Fruit fly (Drosophila melanogaster) whole organism, wandering third instar larva: ENCODE results near the gene Arfrp1.

Experiments used
- Abd-B ChIP-seq: fragments of >200 bp; optimal IDR thresholded peaks from 2 replicates; lab custom pipeline; 2017; ENCODE audit warnings: missing biosample characterization, missing genetic modification characterization
- CG32264 ChIP-seq: fragments of 200-800 bp; sonication (Bioruptor generic); optimal IDR thresholded peaks from 2 replicates; lab custom pipeline; 2016; ENCODE audit warnings: missing biosample characterization, missing genetic modification characterization
- CG9705 ChIP-seq: fragments of 200-800 bp; sonication (Bioruptor generic); optimal IDR thresholded peaks from 2 replicates; lab custom pipeline; 2018; ENCODE audit warnings: missing biosample characterization, mild to moderate bottlenecking, missing genetic modification characterization
- CrebA ChIP-seq: fragments of 200-800 bp; sonication (Bioruptor generic); optimal IDR thresholded peaks from 2 replicates; lab custom pipeline; 2016; ENCODE audit warnings: missing biosample characterization, mild to moderate bottlenecking, missing genetic modification characterization, borderline replicate concordance
- Dfd ChIP-seq: fragments of >200 bp; optimal IDR thresholded peaks from 2 replicates; lab custom pipeline; 2017; ENCODE audit warnings: missing biosample characterization, missing genetic modification characterization
- Dif ChIP-seq: fragments of 200-275, 200-300 bp; sonication (Bioruptor generic); optimal IDR thresholded peaks from 2 replicates; lab custom pipeline; 2018; ENCODE audit warnings: missing biosample characterization, missing genetic modification characterization; ENCODE audit not compliant: partially characterized antibody
- GATAd ChIP-seq: sonication (Bioruptor generic); optimal IDR thresholded peaks from 2 replicates; lab custom pipeline; 2016; ENCODE audit warnings: missing biosample characterization, missing genetic modification characterization
- Hnf4 ChIP-seq: fragments of 200-800 bp; sonication (Bioruptor generic); optimal IDR thresholded peaks from 2 replicates; lab custom pipeline; 2016; ENCODE audit warnings: missing biosample characterization, mild to moderate bottlenecking, missing genetic modification characterization
- Hr83 ChIP-seq: fragments of 200-300 bp; sonication (Bioruptor generic); optimal IDR thresholded peaks from 2 replicates; lab custom pipeline; 2016; ENCODE audit warnings: missing biosample characterization, mild to moderate bottlenecking, missing genetic modification characterization, moderate library complexity; ENCODE audit not compliant: poor library complexity, severe bottlenecking
- N ChIP-seq: fragments of >200 bp; optimal IDR thresholded peaks from 2 replicates; lab custom pipeline; 2018; ENCODE audit warnings: missing biosample characterization, missing external identifiers, missing genetic modification characterization
- OdsH ChIP-seq: fragments of 200-800 bp; sonication (Bioruptor generic); optimal IDR thresholded peaks from 2 replicates; lab custom pipeline; 2016; ENCODE audit warnings: missing biosample characterization, mild to moderate bottlenecking, missing genetic modification characterization
- Rel ChIP-seq, 2 experiments: fragments of 200-800 bp; sonication (Bioruptor generic) in 1 of 2; optimal IDR thresholded peaks; 2 replicates in 1 of 2; 3 replicates in 1 of 2; lab custom pipeline; 2016 to 2019; ENCODE audit warnings: mild to moderate bottlenecking in 2 of 2, missing biosample characterization in 2 of 2, missing genetic modification characterization in 2 of 2, moderate library complexity in 1 of 2
- Sp1 ChIP-seq: fragments of 200-800 bp; sonication (Bioruptor generic); optimal IDR thresholded peaks from 3 replicates; lab custom pipeline; 2019; ENCODE audit warnings: missing biosample characterization, mild to moderate bottlenecking, missing genetic modification characterization, moderate library complexity
- br ChIP-seq: fragments of 200-800 bp; sonication (Bioruptor generic); optimal IDR thresholded peaks from 2 replicates; lab custom pipeline; 2016; ENCODE audit warnings: missing biosample characterization, missing genetic modification characterization
- brk ChIP-seq: fragments of 200-800 bp; sonication (Bioruptor generic); optimal IDR thresholded peaks from 2 replicates; lab custom pipeline; 2016; ENCODE audit warnings: missing biosample characterization, mild to moderate bottlenecking, missing genetic modification characterization
- dmrt93B ChIP-seq: fragments of 200-800 bp; sonication (Bioruptor generic); optimal IDR thresholded peaks from 2 replicates; lab custom pipeline; 2018; ENCODE audit warnings: missing biosample characterization, mild to moderate bottlenecking, missing genetic modification characterization
- dsf ChIP-seq: sonication (Bioruptor generic); optimal IDR thresholded peaks from 2 replicates; lab custom pipeline; 2016; ENCODE audit warnings: missing biosample characterization, missing genetic modification characterization, borderline replicate concordance
- ey ChIP-seq: fragments of 200-800 bp; sonication (Bioruptor generic); optimal IDR thresholded peaks from 2 replicates; lab custom pipeline; 2016; ENCODE audit warnings: missing biosample characterization, missing genetic modification characterization
- fru ChIP-seq: fragments of 200-800 bp; sonication (Bioruptor generic); optimal IDR thresholded peaks from 3 replicates; lab custom pipeline; 2016; ENCODE audit warnings: missing biosample characterization, mild to moderate bottlenecking, missing genetic modification characterization
- h ChIP-seq: fragments of 200-800 bp; sonication (Bioruptor generic); optimal IDR thresholded peaks from 3 replicates; lab custom pipeline; 2016; ENCODE audit warnings: missing biosample characterization, mild to moderate bottlenecking, missing genetic modification characterization
- jim ChIP-seq: fragments of 175-275, 200-325 bp; sonication (Bioruptor generic); optimal IDR thresholded peaks from 2 replicates; lab custom pipeline; 2016; ENCODE audit warnings: missing biosample characterization, mild to moderate bottlenecking, missing genetic modification characterization
- lola ChIP-seq: fragments of >200 bp; optimal IDR thresholded peaks from 2 replicates; lab custom pipeline; 2017; ENCODE audit warnings: missing biosample characterization, missing genetic modification characterization
- pan ChIP-seq: fragments of >200 bp; optimal IDR thresholded peaks from 2 replicates; lab custom pipeline; 2017
- psq ChIP-seq: fragments of 200-800 bp; sonication (Bioruptor generic); optimal IDR thresholded peaks from 3 replicates; lab custom pipeline; 2017; ENCODE audit warnings: missing biosample characterization, mild to moderate bottlenecking, missing genetic modification characterization, moderate library complexity
- sv ChIP-seq: fragments of 200-800 bp; sonication (Bioruptor generic); optimal IDR thresholded peaks from 3 replicates; lab custom pipeline; 2016; ENCODE audit warnings: missing biosample characterization, missing genetic modification characterization
- tai ChIP-seq: sonication (Bioruptor generic); optimal IDR thresholded peaks from 2 replicates; lab custom pipeline; 2016; ENCODE audit warnings: missing biosample characterization, missing genetic modification characterization

Gene Arfrp1

DNA sequence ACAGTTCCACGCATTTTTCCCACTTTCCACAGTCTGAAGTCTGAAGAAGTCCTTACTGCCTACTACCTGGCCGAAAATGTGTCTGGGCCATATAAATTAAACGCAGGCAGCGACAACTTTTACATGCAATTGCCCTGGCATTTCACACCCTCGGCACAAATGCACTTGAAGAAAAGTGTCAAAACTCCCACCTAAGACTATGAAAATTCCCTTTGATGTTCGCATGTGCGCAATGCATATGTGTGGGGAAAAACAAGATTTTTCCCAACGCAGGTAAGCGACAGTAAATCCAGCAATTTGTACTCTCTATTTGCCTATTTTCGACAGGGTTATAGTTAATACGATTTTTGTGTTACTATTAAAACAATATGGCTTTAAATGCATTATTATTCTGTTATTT, 22.6 kb downstream of the Arfrp1 start:
- TF ChIP-seq CG32264 (GFP tag; lab: Kevin White, UChicago) = no peak
- no peak for TF ChIP-seq jim (GFP tag; lab: Kevin White, UChicago)
- no peak for TF ChIP-seq Dfd (GFP tag; lab: Kevin White, UChicago)
- no peak for TF ChIP-seq Dif (GFP tag; lab: Kevin White, UChicago)
- no peak for TF ChIP-seq Hnf4 (GFP tag; lab: Kevin White, UChicago)
- TF ChIP-seq Abd-B = no peak
- no peak for TF ChIP-seq Sp1 (GFP tag; lab: Kevin White, UChicago)
- TF ChIP-seq psq (GFP tag; lab: Kevin White, UChicago) = no peak
- TF ChIP-seq h (GFP tag; lab: Kevin White, UChicago) = no peak
- TF ChIP-seq ey (GFP tag; lab: Kevin White, UChicago) = no peak
- no peak for TF ChIP-seq GATAd (GFP tag; lab: Kevin White, UChicago)
- TF ChIP-seq OdsH (GFP tag; lab: Kevin White, UChicago) = no peak
- no peak for TF ChIP-seq brk
- no peak for TF ChIP-seq sv (GFP tag; lab: Kevin White, UChicago)
- TF ChIP-seq fru (GFP tag; lab: Kevin White, UChicago) = no peak
- TF ChIP-seq CG9705 (GFP tag; lab: Kevin White, UChicago) = no peak
- no peak for TF ChIP-seq pan (lab: Kevin White, UChicago)
- TF ChIP-seq CrebA (GFP tag; lab: Kevin White, UChicago) = no peak

DNA sequence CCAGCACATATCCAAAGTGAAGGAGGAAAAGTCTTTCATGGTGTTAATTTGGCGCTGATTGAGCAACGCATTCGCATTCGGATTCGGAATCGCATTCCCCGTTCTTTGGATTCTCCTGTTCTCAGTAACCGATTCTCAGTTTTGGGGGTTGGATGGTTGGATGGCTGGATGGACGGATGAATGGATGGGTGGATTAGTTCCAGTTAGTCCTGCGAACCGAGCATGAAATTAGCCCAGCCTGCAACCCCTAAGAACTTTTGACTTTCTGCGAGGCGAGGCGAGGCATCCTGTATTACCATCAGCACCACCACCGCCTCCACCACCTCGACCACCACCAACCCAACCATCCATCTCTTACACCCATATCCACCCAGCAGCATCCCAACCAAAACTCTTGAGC, 23.4 kb downstream of the Arfrp1 start:
- TF ChIP-seq fru (GFP tag; lab: Kevin White, UChicago) = no peak
- TF ChIP-seq dmrt93B = no peak
- no peak for TF ChIP-seq Rel (GFP tag; optimal IDR thresholded peaks at IDR 0.05; lab: Kevin White, UChicago)
- no peak for TF ChIP-seq Rel (tag; optimal IDR thresholded peaks at IDR 0.05; lab: Kevin White, UChicago)
- TF ChIP-seq tai (GFP tag; lab: Kevin White, UChicago) = no peak
- no peak for TF ChIP-seq N (GFP tag; lab: Kevin White, UChicago)
- no peak for TF ChIP-seq psq (GFP tag; lab: Kevin White, UChicago)
- no peak for TF ChIP-seq lola (GFP tag; lab: Kevin White, UChicago)
- TF ChIP-seq, all 38 proteins: peak for 0

DNA sequence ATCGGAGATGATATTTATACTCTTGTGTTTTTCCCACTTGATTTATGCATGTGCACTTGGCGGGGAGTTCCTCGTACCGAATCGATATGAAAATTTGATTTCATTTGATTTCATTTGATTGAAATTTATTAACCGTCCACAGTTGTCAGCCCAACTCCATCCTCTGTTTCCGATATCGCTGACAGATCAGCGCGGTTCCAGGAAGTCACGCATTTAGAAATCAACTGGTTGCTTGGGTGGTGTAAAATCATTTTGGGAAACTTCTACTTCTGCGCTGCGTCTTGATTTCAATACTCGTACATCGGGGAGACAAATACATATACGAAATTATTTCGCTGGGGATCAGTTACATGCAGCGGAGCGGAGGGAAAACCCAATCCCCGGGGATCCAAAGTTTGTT, 24.7 kb downstream of the Arfrp1 start:
- TF ChIP-seq GATAd (GFP tag; lab: Kevin White, UChicago) = no peak
- TF ChIP-seq Sp1 (GFP tag; lab: Kevin White, UChicago) = no peak

DNA sequence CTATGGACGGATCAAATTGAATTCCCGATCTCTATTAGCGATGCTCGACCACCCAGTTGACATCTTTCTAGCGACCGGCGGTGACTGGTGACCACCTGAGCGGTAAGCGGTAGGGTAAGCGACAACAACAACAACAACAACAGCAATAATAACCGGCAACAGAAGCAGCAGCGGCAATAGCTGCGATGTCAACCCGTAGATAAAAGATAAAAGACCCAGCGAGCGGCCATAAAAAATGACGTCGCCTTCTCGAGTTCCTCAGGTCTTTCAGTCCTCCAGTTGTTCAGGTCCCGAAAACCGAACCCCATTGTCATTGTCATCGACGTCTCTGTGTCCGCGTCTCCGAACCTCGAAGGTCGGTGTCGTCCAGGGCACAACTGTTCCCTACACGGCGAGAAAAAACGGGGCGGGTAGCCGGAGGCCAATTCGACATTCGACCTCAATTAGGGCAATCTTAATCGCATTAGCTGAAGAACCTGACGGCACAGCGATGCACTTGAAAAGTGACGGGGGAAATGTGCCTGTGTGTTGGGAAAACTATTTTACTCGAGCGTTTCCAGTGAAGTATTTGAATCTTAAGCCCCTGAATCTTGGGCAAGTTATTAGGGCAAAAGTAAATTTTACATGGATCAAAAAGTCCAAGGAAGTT, 25.8 kb downstream of the Arfrp1 start:
- TF ChIP-seq ey (GFP tag; lab: Kevin White, UChicago) (no peak), Dfd (GFP tag; lab: Kevin White, UChicago) (no peak), Hr83 (GFP tag; lab: Kevin White, UChicago) (no peak), CG32264 (GFP tag; lab: Kevin White, UChicago) (no peak)

DNA sequence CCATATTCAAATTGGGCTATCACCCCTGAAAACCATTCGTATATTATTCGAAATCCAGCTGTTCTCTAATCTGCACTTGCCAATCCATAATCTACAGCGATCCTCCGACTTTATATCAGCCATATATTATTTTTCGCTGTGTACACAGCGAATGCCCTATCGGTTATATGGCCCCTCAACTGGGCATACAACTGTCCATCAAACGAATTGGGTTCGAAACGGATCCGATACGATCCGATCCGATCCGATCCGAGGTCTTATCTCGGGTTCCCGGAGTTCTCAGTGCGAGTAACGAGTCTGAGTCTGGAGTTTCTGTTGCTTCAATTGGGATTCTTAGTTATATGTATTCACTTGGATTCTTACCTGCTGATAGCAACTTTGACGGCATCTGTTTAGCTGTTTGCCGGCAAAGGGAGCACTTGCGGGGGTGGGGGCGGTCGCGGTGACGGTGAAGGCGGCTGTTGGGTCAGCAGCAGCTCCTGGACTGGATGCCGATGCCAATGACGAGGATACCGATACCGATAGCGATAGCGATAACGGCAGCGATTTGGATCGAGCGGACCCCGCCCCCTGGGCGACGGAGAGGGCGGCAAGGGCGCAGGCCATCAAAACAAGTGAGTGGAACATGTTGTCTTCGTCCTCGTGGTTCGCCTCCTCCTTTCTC, 26.8 kb downstream of the Arfrp1 start:
- TF ChIP-seq br (GFP tag; lab: Kevin White, UChicago) (no peak), Abd-B (no peak), ey (GFP tag; lab: Kevin White, UChicago) (no peak), dsf (GFP tag; lab: Kevin White, UChicago) (no peak)

DNA sequence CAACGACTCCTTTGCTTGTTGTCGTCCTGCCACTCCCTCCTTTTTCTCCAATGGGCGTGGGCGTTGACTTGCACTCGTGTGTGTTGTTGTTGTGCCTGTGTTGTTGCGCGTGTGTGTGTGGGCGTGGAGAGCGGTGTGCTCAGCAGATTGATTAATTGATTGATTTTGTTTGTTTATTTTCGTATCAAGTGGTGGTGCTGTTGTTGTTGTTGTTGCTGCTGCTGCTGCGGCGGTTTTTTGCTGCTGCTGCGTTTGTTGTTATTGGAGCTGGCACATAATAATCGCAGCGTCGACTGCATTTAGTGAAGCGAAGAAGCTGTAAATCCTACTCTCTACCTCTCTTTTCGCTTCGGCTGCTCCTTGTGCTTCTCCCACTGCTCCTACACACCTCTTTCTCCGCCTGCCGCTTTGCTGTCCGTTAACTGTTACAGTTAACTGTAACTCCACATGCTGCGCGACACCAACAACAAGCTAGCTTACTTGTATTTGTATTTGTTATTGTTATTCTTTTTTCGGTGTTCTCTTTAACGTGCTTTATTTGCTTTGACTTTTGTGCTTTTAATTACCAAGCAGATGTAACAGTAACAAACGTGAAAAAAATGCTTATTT, 27.5 kb downstream of the Arfrp1 start:
- no peak for TF ChIP-seq CG9705 (GFP tag; lab: Kevin White, UChicago)
- TF ChIP-seq Dfd (GFP tag; lab: Kevin White, UChicago) = peak; percentile 22
